Fruit fly (Drosophila melanogaster) Kc167 (cell line): Measurements from ENCODE around the gene CG13390.

ENCODE experiments used
- Myc ChIP-seq: fragments of >200 bp; optimal IDR thresholded peaks from 2 replicates; lab custom pipeline; 2017; ENCODE audit warnings: missing external identifiers
- Sin3A ChIP-seq: fragments of >200 bp; optimal IDR thresholded peaks from 2 replicates; lab custom pipeline; 2018; ENCODE audit warnings: missing external identifiers
- h ChIP-seq: fragments of >200 bp; optimal IDR thresholded peaks from 3 replicates; lab custom pipeline; 2018; ENCODE audit warnings: missing external identifiers
- insv ChIP-seq: fragments of >200 bp; optimal IDR thresholded peaks from 3 replicates; lab custom pipeline; 2018; ENCODE audit warnings: missing external identifiers
- psq ChIP-seq: fragments of >200 bp; optimal IDR thresholded peaks from 2 replicates; lab custom pipeline; 2017; ENCODE audit warnings: missing external identifiers
- ttk ChIP-seq: sonication (Bioruptor generic); optimal IDR thresholded peaks from 2 replicates; lab custom pipeline; 2017; ENCODE audit warnings: missing external identifiers

CG13390 gene

dm6 chr2L:8376717-8377116, at the start of gene CG13390, which contains the start of gene CG17294:
Gene CG13390, minus strand, starts transcription at chr2L:8376797.
Gene CG17294, plus strand, starts transcription at chr2L:8377035.
- TF ChIP-seq ttk (lab: Kevin White, UChicago), result no peak
- TF ChIP-seq Sin3A (lab: Kevin White, UChicago), result no peak
- no peak for TF ChIP-seq psq (lab: Kevin White, UChicago)
- TF ChIP-seq insv (lab: Kevin White, UChicago), result no peak
- no peak for TF ChIP-seq h (lab: Kevin White, UChicago)

dm6 chr2L:8425962-8426759, 49.6 kb upstream of the CG13390 start:
- TF ChIP-seq ttk (lab: Kevin White, UChicago) (no peak), psq (lab: Kevin White, UChicago) (no peak), Sin3A (lab: Kevin White, UChicago) (no peak), Myc (lab: Kevin White, UChicago) (no peak), h (lab: Kevin White, UChicago) (no peak)

- TF ChIP-seq insv (lab: Kevin White, UChicago), result no peak
- no peak for TF ChIP-seq ttk (lab: Kevin White, UChicago)
- TF ChIP-seq Sin3A (lab: Kevin White, UChicago), result no peak
- no peak for TF ChIP-seq psq (lab: Kevin White, UChicago)
- no peak for TF ChIP-seq h (lab: Kevin White, UChicago)
- no peak for TF ChIP-seq Myc (lab: Kevin White, UChicago)
Observed at dm6 chr2L:8425212-8425611, 48.6 kb upstream of the CG13390 start.

dm6 chr2L:8424662-8425208, 48.1 kb upstream of the CG13390 start:
- TF ChIP-seq insv (lab: Kevin White, UChicago) (no peak), psq (lab: Kevin White, UChicago) (no peak), Sin3A (lab: Kevin White, UChicago) (no peak), Myc (lab: Kevin White, UChicago) (no peak), ttk (lab: Kevin White, UChicago) (no peak), h (lab: Kevin White, UChicago) (no peak)

- no peak for TF ChIP-seq psq (lab: Kevin White, UChicago)
Observed at dm6 chr2L:8424090-8424470, 47.5 kb upstream of the CG13390 start.

- TF ChIP-seq psq (lab: Kevin White, UChicago) (no peak), insv (lab: Kevin White, UChicago) (no peak), h (lab: Kevin White, UChicago) (no peak), ttk (lab: Kevin White, UChicago) (no peak), Sin3A (lab: Kevin White, UChicago) (no peak), Myc (lab: Kevin White, UChicago) (no peak)
Observed at dm6 chr2L:8423460-8424089, 47.0 kb upstream of the CG13390 start.

dm6 chr2L:8423047-8423446, 46.5 kb upstream of the CG13390 start:
- TF ChIP-seq ttk (lab: Kevin White, UChicago), result no peak
- no peak for TF ChIP-seq insv (lab: Kevin White, UChicago)
- no peak for TF ChIP-seq Myc (lab: Kevin White, UChicago)
- no peak for TF ChIP-seq psq (lab: Kevin White, UChicago)
- no peak for TF ChIP-seq Sin3A (lab: Kevin White, UChicago)
- TF ChIP-seq h (lab: Kevin White, UChicago), result no peak

dm6 chr2L:8421717-8422116, 45.1 kb upstream of the CG13390 start:
- no peak for TF ChIP-seq Sin3A (lab: Kevin White, UChicago)

dm6 chr2L:8420259-8420930, 43.8 kb upstream of the CG13390 start:
- no peak for TF ChIP-seq Myc (lab: Kevin White, UChicago)
- no peak for TF ChIP-seq h (lab: Kevin White, UChicago)
- no peak for TF ChIP-seq insv (lab: Kevin White, UChicago)
- no peak for TF ChIP-seq ttk (lab: Kevin White, UChicago)
- TF ChIP-seq psq (lab: Kevin White, UChicago), result no peak
- no peak for TF ChIP-seq Sin3A (lab: Kevin White, UChicago)

- TF ChIP-seq h (lab: Kevin White, UChicago) (no peak), Sin3A (lab: Kevin White, UChicago) (no peak), psq (lab: Kevin White, UChicago) (no peak), Myc (lab: Kevin White, UChicago) (no peak), ttk (lab: Kevin White, UChicago) (no peak), insv (lab: Kevin White, UChicago) (no peak)
Observed at dm6 chr2L:8419382-8419940, 42.9 kb upstream of the CG13390 start.
